Worm (Caenorhabditis elegans) whole organism, L1 larva: ENCODE results near the gene R12B2.13.

Source experiments
- alr-1 ChIP-seq: fragments of 200-800 bp; sonication (Bioruptor generic); optimal IDR thresholded peaks from 2 replicates; lab custom pipeline; 2018; ENCODE audit warnings: borderline replicate concordance, mild to moderate bottlenecking, missing genetic modification characterization, missing compliant biosample characterization
- aly-2 ChIP-seq: fragments of 150-350 bp; optimal IDR thresholded peaks from 2 replicates; lab custom pipeline; 2014; ENCODE audit warnings: missing biosample characterization, missing genetic modification characterization
- ceh-82 ChIP-seq, 3 experiments: fragments of 150-350 bp in 1 of 3; sonication (generic microtip) in 2 of 3; optimal IDR thresholded peaks; 2 replicates each; lab custom pipeline; 2014 to 2017; ENCODE audit warnings: missing biosample characterization in 3 of 3, missing genetic modification characterization in 3 of 3
- ceh-88 ChIP-seq: fragments of 200-800 bp; sonication (Bioruptor generic); IDR thresholded peaks from 2 replicates; pipeline ENCODE4 v1.3.6; 2022; ENCODE audit warnings: missing genetic modification characterization, missing compliant biosample characterization
- egl-27 ChIP-seq, 2 experiments: fragments of 150-350 bp in 1 of 2; sonication (generic microtip); optimal IDR thresholded peaks; 3 replicates each; lab custom pipeline; 2017 to 2018; ENCODE audit warnings: missing biosample characterization in 2 of 2, missing genetic modification characterization in 2 of 2, missing genetic modification reagents in 2 of 2
- ets-5 ChIP-seq: fragments of 200-800 bp; sonication (Bioruptor generic); IDR thresholded peaks from 2 replicates; pipeline ENCODE4 v1.3.6; 2022; ENCODE audit warnings: missing genetic modification characterization, missing compliant biosample characterization
- fkh-10 ChIP-seq: sonication (generic microtip); optimal IDR thresholded peaks from 2 replicates; lab custom pipeline; 2017; ENCODE audit warnings: missing biosample characterization, missing genetic modification reagents, missing genetic modification characterization
- hlh-17 ChIP-seq: fragments of 200-800 bp; sonication (Bioruptor generic); optimal IDR thresholded peaks from 2 replicates; lab custom pipeline; 2018; ENCODE audit warnings: missing genetic modification characterization, mild to moderate bottlenecking, missing compliant biosample characterization, moderate library complexity, borderline replicate concordance
- nhr-11 ChIP-seq: fragments of 150-350 bp; optimal IDR thresholded peaks from 2 replicates; lab custom pipeline; 2014; ENCODE audit warnings: missing biosample characterization, missing genetic modification characterization
- skn-1 ChIP-seq: fragments of 150-350 bp; optimal IDR thresholded peaks from 2 replicates; lab custom pipeline; 2014; ENCODE audit warnings: missing biosample characterization, missing genetic modification characterization
- tbx-2 ChIP-seq: sonication (generic microtip); optimal IDR thresholded peaks from 2 replicates; lab custom pipeline; 2016; ENCODE audit warnings: missing genetic modification characterization, missing compliant biosample characterization
- unc-62 ChIP-seq: fragments of 150-350 bp; optimal IDR thresholded peaks from 2 replicates; lab custom pipeline; 2014; ENCODE audit warnings: missing biosample characterization, missing genetic modification reagents, missing genetic modification characterization

ce11 chrIII:5836816-5837215, 3.5 kb upstream of the R12B2.13 start, which contains the start of gene W04D12.1:
- no peak for TF ChIP-seq ets-5
- no peak for TF ChIP-seq ceh-88 (GFP tag; lab: Robert Waterston, UW)
- no peak for TF ChIP-seq hlh-17 (GFP tag; lab: Kevin White, UChicago)
- TF ChIP-seq nhr-11 (tag; lab: Kevin White, UChicago), result no peak
- TF ChIP-seq egl-27 (tag; optimal IDR thresholded peaks at IDR 0.05; lab: Kevin White, UChicago), result no peak
- TF ChIP-seq tbx-2 (tag; lab: Kevin White, UChicago), result no peak
- no peak for TF ChIP-seq unc-62 (GFP tag; lab: Kevin White, UChicago)
- TF ChIP-seq aly-2 (tag; lab: Kevin White, UChicago), result no peak
- no peak for TF ChIP-seq alr-1 (tag; lab: Kevin White, UChicago)
- TF ChIP-seq ceh-82 (tag; optimal IDR thresholded peaks at IDR 0.05; lab: Kevin White, UChicago), result no peak
- peak; percentile 29 for TF ChIP-seq skn-1 (tag; lab: Kevin White, UChicago)
- no peak for TF ChIP-seq fkh-10 (GFP tag; lab: Kevin White, UChicago)
